Worm (Caenorhabditis elegans): Measurements from ENCODE around the gene C28H8.2.

C28H8.2 gene

DNA sequence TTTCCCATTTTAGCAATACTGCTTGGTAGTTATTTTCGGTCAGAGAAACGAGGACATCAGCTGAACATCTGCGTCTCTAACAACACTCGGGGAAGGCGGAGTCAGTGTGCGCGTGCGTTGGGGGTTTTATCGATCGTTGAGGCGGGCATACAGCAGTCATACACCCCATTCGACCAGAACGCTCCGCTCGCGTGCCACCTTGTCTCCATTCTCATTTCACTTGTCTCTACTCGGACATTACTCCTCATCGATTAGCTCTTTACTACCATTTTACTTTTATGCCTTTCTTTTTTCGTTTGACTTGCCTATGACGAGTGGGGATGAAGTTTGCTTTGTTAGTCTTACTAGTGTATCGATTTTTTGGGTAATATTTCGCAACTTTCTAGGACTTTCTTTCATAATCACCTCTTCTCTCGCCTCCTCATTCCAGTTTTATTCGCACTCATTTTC, 20.4 kb downstream of the C28H8.2 start (continued):
- TF ChIP-seq nhr-76 (tag; optimal IDR thresholded peaks at IDR 0.05) (no peak), aly-2 (tag; optimal IDR thresholded peaks at IDR 0.05) (no peak), nhr-77 (tag; optimal IDR thresholded peaks at IDR 0.05) (peak; percentile 21), saeg-2 (GFP tag; IDR thresholded peaks at IDR 0.05) (no peak), Y75B8A.6 (GFP tag; IDR thresholded peaks at IDR 0.05) (no peak), egl-43 (GFP tag; IDR thresholded peaks at IDR 0.05) (peak; percentile 75), zip-11 (GFP tag; IDR thresholded peaks at IDR 0.05) (no peak), daf-19 (GFP tag; conservative IDR thresholded peaks at IDR 0.05) (0 out of 2 replicates have a peak, but pooled peaks have one; percentile 21), nhr-42 (GFP tag; IDR thresholded peaks at IDR 0.05) (no peak), jun-1 (tag; optimal IDR thresholded peaks at IDR 0.05) (no peak), aha-1 (tag) (peak; percentile 99), lin-39 (tag; optimal IDR thresholded peaks at IDR 0.05) (no peak), zfp-2 (tag; optimal IDR thresholded peaks at IDR 0.05) (no peak), ceh-44 (GFP tag; IDR thresholded peaks at IDR 0.05) (no peak), ces-1 (GFP tag; optimal IDR thresholded peaks at IDR 0.05) (no peak), lin-1 (GFP tag; IDR thresholded peaks at IDR 0.05) (no peak; the same call in 1 of the 2 replicates), Y105C5A.15 (GFP tag; IDR thresholded peaks at IDR 0.05) (no peak), lin-29 (GFP tag; IDR thresholded peaks at IDR 0.05) (no peak; the same call in 1 of the 2 replicates), dmd-9 (GFP tag; IDR thresholded peaks at IDR 0.05) (no peak), spr-3 (GFP tag; optimal IDR thresholded peaks at IDR 0.05) (no peak), F10B5.3 (tag; optimal IDR thresholded peaks at IDR 0.05) (no peak), nhr-111 (GFP tag; optimal IDR thresholded peaks at IDR 0.05) (no peak), snpc-4 (tag; optimal IDR thresholded peaks at IDR 0.05) (no peak), lin-15B (tag; optimal IDR thresholded peaks at IDR 0.05) (no peak), ceh-82 (tag; optimal IDR thresholded peaks at IDR 0.05) (no peak), unc-39 (tag; optimal IDR thresholded peaks at IDR 0.05) (no peak), rbr-2 (tag; optimal IDR thresholded peaks at IDR 0.05) (peak; percentile 51), unc-130 (GFP tag; optimal IDR thresholded peaks at IDR 0.05) (no peak), mxl-2 (GFP tag; conservative IDR thresholded peaks at IDR 0.05) (0 out of 2 replicates have a peak, but pooled peaks have one; percentile 28), dmd-8 (GFP tag; IDR thresholded peaks at IDR 0.05) (peak; percentile 30; the same call in 1 of the 2 replicates), D1046.2 (GFP tag; IDR thresholded peaks at IDR 0.05) (0 out of 2 replicates have a peak, but pooled peaks have one; percentile 21), tra-1 (GFP tag; IDR thresholded peaks at IDR 0.05) (peak; percentile 34; the same call in 1 of the 2 replicates), daf-16 (GFP tag; optimal IDR thresholded peaks at IDR 0.05) (no peak), daf-16 (tag; optimal IDR thresholded peaks at IDR 0.05) (peak; percentile 36), F44E2.7 (GFP tag; IDR thresholded peaks at IDR 0.05) (no peak), hlh-11 (tag; optimal IDR thresholded peaks at IDR 0.05) (peak; percentile 92), ztf-7 (tag; optimal IDR thresholded peaks at IDR 0.05) (no peak), ZK337.2 (GFP tag; IDR thresholded peaks at IDR 0.05) (no peak), dpl-1 (GFP tag; optimal IDR thresholded peaks at IDR 0.05) (no peak), nhr-25 (tag; optimal IDR thresholded peaks at IDR 0.05; ENCODE audit: borderline replicate concordance, insufficient read depth) (no peak), zfp-3 (GFP tag; conservative IDR thresholded peaks at IDR 0.05) (no peak), nhr-102 (tag; optimal IDR thresholded peaks at IDR 0.05) (no peak), set-16 (GFP tag; IDR thresholded peaks at IDR 0.05) (peak; percentile 5; the same call in 1 of the 2 replicates), snpc-1.2 (GFP tag; IDR thresholded peaks at IDR 0.05) (peak; percentile 13; the same call in 1 of the 2 replicates), nhr-48 (tag; optimal IDR thresholded peaks at IDR 0.05) (no peak), pqm-1 (tag; optimal IDR thresholded peaks at IDR 0.05) (peak; percentile 42), nhr-237 (tag; optimal IDR thresholded peaks at IDR 0.05) (no peak), lin-13 (GFP tag; optimal IDR thresholded peaks at IDR 0.05) (peak; percentile 45), zip-2 (tag; optimal IDR thresholded peaks at IDR 0.05) (peak; percentile 79), F26F4.8 (GFP tag; conservative IDR thresholded peaks at IDR 0.05) (no peak), nhr-28 (tag; optimal IDR thresholded peaks at IDR 0.05) (peak; percentile 67), gei-8 (GFP tag; optimal IDR thresholded peaks at IDR 0.05) (no peak), fkh-10 (GFP tag; optimal IDR thresholded peaks at IDR 0.05) (no peak)
